Worm (Caenorhabditis elegans) whole organism, young adult: ENCODE measurements around the gene farl-11.

ENCODE experiments used
- B0019.2 ChIP-seq: fragments of 200-800 bp; sonication (Bioruptor generic); conservative IDR thresholded peaks from 2 replicates; pipeline ENCODE4 v1.3.6; 2022; ENCODE audit warnings: missing genetic modification reagents, missing genetic modification characterization, missing compliant biosample characterization
- B0035.1 ChIP-seq: sonication (generic microtip); optimal IDR thresholded peaks from 2 replicates; lab custom pipeline; 2016; ENCODE audit warnings: missing genetic modification characterization, mild to moderate bottlenecking, missing compliant biosample characterization, missing genotype, missing genetic modification reagents
- B0261.1 ChIP-seq: sonication (generic microtip); optimal IDR thresholded peaks from 2 replicates; lab custom pipeline; 2016; ENCODE audit warnings: mild to moderate bottlenecking, missing genetic modification characterization, moderate library complexity, missing compliant biosample characterization
- B0336.3 ChIP-seq: fragments of 200-800 bp; sonication (Bioruptor generic); IDR thresholded peaks from 2 replicates; pipeline ENCODE4 v1.3.6; 2022; ENCODE audit warnings: missing genetic modification characterization, missing compliant biosample characterization
- C06A6.2 ChIP-seq: fragments of 200-800 bp; sonication (Bioruptor generic); conservative IDR thresholded peaks from 2 replicates; pipeline ENCODE4 v1.3.6; 2022; ENCODE audit warnings: missing genetic modification characterization, missing compliant biosample characterization
- F10E7.11 ChIP-seq: sonication (generic microtip); optimal IDR thresholded peaks from 2 replicates; lab custom pipeline; 2017; ENCODE audit warnings: mild to moderate bottlenecking, missing genetic modification characterization, moderate library complexity, missing compliant biosample characterization
- F33H1.4 ChIP-seq: fragments of 200-800 bp; sonication (Bioruptor generic); IDR thresholded peaks from 2 replicates; pipeline ENCODE4 v1.3.6; 2022; ENCODE audit warnings: missing genetic modification reagents, missing genetic modification characterization, missing compliant biosample characterization
- F37B4.10 ChIP-seq: fragments of 200-800 bp; sonication (Bioruptor generic); IDR thresholded peaks from 2 replicates; pipeline ENCODE4 v1.3.6; 2022; ENCODE audit warnings: missing genetic modification characterization, missing compliant biosample characterization
- F52B5.7 ChIP-seq: sonication (generic microtip); optimal IDR thresholded peaks from 2 replicates; lab custom pipeline; 2016; ENCODE audit warnings: mild to moderate bottlenecking, missing genetic modification characterization, missing compliant biosample characterization
- Y53F4B.3 ChIP-seq: fragments of 200-800 bp; sonication (Bioruptor generic); IDR thresholded peaks from 2 replicates; pipeline ENCODE4 v1.3.6; 2022; ENCODE audit warnings: missing genetic modification reagents, missing genetic modification characterization, missing compliant biosample characterization
- Y53G8AR.9 ChIP-seq: fragments of 200-800 bp; sonication (Bioruptor generic); conservative IDR thresholded peaks from 2 replicates; pipeline ENCODE4 v1.3.6; 2022; ENCODE audit warnings: missing genetic modification reagents, missing genetic modification characterization, missing compliant biosample characterization
- ama-1 ChIP-seq, 3 experiments: fragments of 150-350 bp in 1 of 3; sonication (generic microtip) in 2 of 3; optimal IDR thresholded peaks; 2 replicates each; lab custom pipeline; 2014 to 2018; ENCODE audit warnings: missing biosample characterization in 2 of 3, missing genetic modification characterization in 2 of 3, missing genetic modification reagents in 2 of 3
- atf-7 ChIP-seq: sonication (generic microtip); optimal IDR thresholded peaks from 2 replicates; lab custom pipeline; 2017; ENCODE audit warnings: mild to moderate bottlenecking, missing genetic modification characterization, missing compliant biosample characterization
- attf-3 ChIP-seq: fragments of 200-800 bp; sonication (Bioruptor generic); conservative IDR thresholded peaks from 2 replicates; pipeline ENCODE4 v1.3.6; 2022; ENCODE audit warnings: missing genetic modification reagents, missing genetic modification characterization, missing compliant biosample characterization
- attf-6 ChIP-seq: fragments of 200-800 bp; sonication (Bioruptor generic); IDR thresholded peaks from 2 replicates; pipeline ENCODE4 v1.3.6; 2022; ENCODE audit warnings: missing genetic modification reagents, missing genetic modification characterization, missing compliant biosample characterization
- cebp-2 ChIP-seq: fragments of 200-800 bp; sonication (Bioruptor generic); IDR thresholded peaks from 2 replicates; pipeline ENCODE4 v1.3.6; 2022; ENCODE audit warnings: missing genetic modification characterization, missing compliant biosample characterization
- ceh-27 ChIP-seq: fragments of 200-800 bp; sonication (Bioruptor generic); optimal IDR thresholded peaks from 2 replicates; lab custom pipeline; 2018; ENCODE audit warnings: mild to moderate bottlenecking, missing genetic modification characterization, moderate library complexity, missing compliant biosample characterization
- efl-1 ChIP-seq: fragments of 150-350 bp; optimal IDR thresholded peaks from 2 replicates; lab custom pipeline; 2014; ENCODE audit warnings: missing biosample characterization, missing genetic modification reagents, missing genetic modification characterization
- egl-18 ChIP-seq: fragments of 200-800 bp; sonication (Bioruptor generic); IDR thresholded peaks from 2 replicates; pipeline ENCODE4 v1.3.6; 2022; ENCODE audit warnings: missing genetic modification reagents, missing genetic modification characterization, missing compliant biosample characterization
- egrh-3 ChIP-seq: fragments of 200-800 bp; sonication (Bioruptor generic); IDR thresholded peaks from 2 replicates; pipeline ENCODE4 v1.3.6; 2022; ENCODE audit warnings: missing genetic modification reagents, missing genetic modification characterization, missing compliant biosample characterization
- hmg-1.2 ChIP-seq: fragments of 200-800 bp; sonication (Bioruptor generic); IDR thresholded peaks from 2 replicates; pipeline ENCODE4 v1.3.6; 2022; ENCODE audit warnings: missing genetic modification reagents, missing genetic modification characterization, missing compliant biosample characterization
- hsf-1 ChIP-seq: fragments of 200-800 bp; sonication (Bioruptor generic); IDR thresholded peaks from 2 replicates; pipeline ENCODE4 v1.3.6; 2022; ENCODE audit warnings: missing genetic modification reagents, missing genetic modification characterization, missing compliant biosample characterization
- let-526 ChIP-seq: fragments of 200-800 bp; sonication (Bioruptor generic); IDR thresholded peaks from 2 replicates; pipeline ENCODE4 v1.3.6; 2022; ENCODE audit warnings: missing genetic modification reagents, missing genetic modification characterization, missing compliant biosample characterization
- lin-26 ChIP-seq: fragments of 200-800 bp; sonication (Bioruptor generic); IDR thresholded peaks from 2 replicates; pipeline ENCODE4 v1.3.6; 2022; ENCODE audit warnings: missing genetic modification reagents, missing genetic modification characterization, missing compliant biosample characterization
- lin-54 ChIP-seq: fragments of 200-800 bp; sonication (Bioruptor generic); optimal IDR thresholded peaks from 2 replicates; lab custom pipeline; 2018; ENCODE audit warnings: mild to moderate bottlenecking, missing genetic modification characterization, missing compliant biosample characterization
- madf-10 ChIP-seq: sonication (generic microtip); optimal IDR thresholded peaks from 2 replicates; lab custom pipeline; 2016; ENCODE audit warnings: mild to moderate bottlenecking, missing genetic modification characterization, missing compliant biosample characterization
- mcd-1 ChIP-seq: fragments of 200-800 bp; sonication (Bioruptor generic); IDR thresholded peaks from 2 replicates; pipeline ENCODE4 v1.3.6; 2022; ENCODE audit warnings: missing genetic modification reagents, missing genetic modification characterization, missing compliant biosample characterization
- nfya-1 ChIP-seq: sonication (generic microtip); optimal IDR thresholded peaks from 2 replicates; lab custom pipeline; 2017; ENCODE audit warnings: antibody characterized with exemption, missing compliant biosample characterization, missing genetic modification characterization, borderline replicate concordance; ENCODE audit not compliant: insufficient read depth
- nfya-2 ChIP-seq: fragments of 200-800 bp; sonication (Bioruptor generic); IDR thresholded peaks from 2 replicates; pipeline ENCODE4 v1.3.6; 2022; ENCODE audit warnings: missing genetic modification reagents, missing genetic modification characterization, missing compliant biosample characterization
- nfyb-1 ChIP-seq: fragments of 200-800 bp; sonication (Bioruptor generic); IDR thresholded peaks from 2 replicates; pipeline ENCODE4 v1.3.6; 2022; ENCODE audit warnings: missing genetic modification reagents, missing genetic modification characterization, missing compliant biosample characterization
- nhr-120 ChIP-seq: fragments of 200-800 bp; sonication (Bioruptor generic); IDR thresholded peaks from 2 replicates; pipeline ENCODE4 v1.3.6; 2022; ENCODE audit warnings: missing genetic modification characterization, missing compliant biosample characterization
- nhr-179 ChIP-seq: sonication (generic microtip); optimal IDR thresholded peaks from 2 replicates; lab custom pipeline; 2016; ENCODE audit warnings: mild to moderate bottlenecking, missing genetic modification characterization, missing compliant biosample characterization
- nhr-80 ChIP-seq: sonication (generic microtip); optimal IDR thresholded peaks from 2 replicates; lab custom pipeline; 2016; ENCODE audit warnings: missing genetic modification characterization, missing compliant biosample characterization
- repo-1 ChIP-seq: sonication (generic microtip); optimal IDR thresholded peaks from 2 replicates; lab custom pipeline; 2017; ENCODE audit warnings: mild to moderate bottlenecking, missing genetic modification characterization, missing compliant biosample characterization
- snpc-4 ChIP-seq, 5 experiments: fragments of 150-350 bp in 1 of 5; sonication (generic microtip) in 4 of 5; optimal IDR thresholded peaks; 2 replicates each; lab custom pipeline; 2014 to 2018; ENCODE audit warnings: missing genetic modification characterization in 5 of 5, missing biosample characterization in 3 of 5, antibody characterized with exemption in 2 of 5, mild to moderate bottlenecking in 2 of 5, missing compliant biosample characterization in 2 of 5, missing genotype in 2 of 5, moderate library complexity in 2 of 5, missing genetic modification reagents in 1 of 5
- sptf-2 ChIP-seq: fragments of 200-800 bp; sonication (Bioruptor generic); optimal IDR thresholded peaks from 2 replicates; lab custom pipeline; 2018; ENCODE audit warnings: mild to moderate bottlenecking, missing genetic modification characterization, missing compliant biosample characterization
- unc-130 ChIP-seq: sonication (generic microtip); optimal IDR thresholded peaks from 2 replicates; lab custom pipeline; 2016; ENCODE audit warnings: missing genetic modification reagents, missing genetic modification characterization, missing compliant biosample characterization
- zfh-2 ChIP-seq: fragments of 200-800 bp; sonication (Bioruptor generic); conservative IDR thresholded peaks from 2 replicates; pipeline ENCODE4 v1.3.6; 2022; ENCODE audit warnings: missing genetic modification reagents, missing genetic modification characterization, missing compliant biosample characterization
- zim-3 ChIP-seq: sonication (generic microtip); optimal IDR thresholded peaks from 2 replicates; lab custom pipeline; 2017; ENCODE audit warnings: mild to moderate bottlenecking, missing genetic modification characterization, moderate library complexity, missing compliant biosample characterization
- ztf-18 ChIP-seq: sonication (generic microtip); optimal IDR thresholded peaks from 2 replicates; lab custom pipeline; 2016; ENCODE audit warnings: missing genotype, mild to moderate bottlenecking, missing genetic modification characterization, missing compliant biosample characterization
- ztf-25 ChIP-seq: fragments of 200-800 bp; sonication (Bioruptor generic); IDR thresholded peaks from 2 replicates; pipeline ENCODE4 v1.3.6; 2022; ENCODE audit warnings: missing genetic modification reagents, missing genetic modification characterization, missing compliant biosample characterization
- ztf-28 ChIP-seq: fragments of 200-800 bp; sonication (Bioruptor generic); IDR thresholded peaks from 2 replicates; pipeline ENCODE4 v1.3.6; 2022; ENCODE audit warnings: missing genetic modification reagents, missing genetic modification characterization, missing compliant biosample characterization
- ztf-3 ChIP-seq: fragments of 200-800 bp; sonication (Bioruptor generic); optimal IDR thresholded peaks from 2 replicates; lab custom pipeline; 2018; ENCODE audit warnings: mild to moderate bottlenecking, missing genetic modification characterization, missing compliant biosample characterization

Gene farl-11

ce11 chrII:7104794-7105613 is at the start of gene farl-11, which contains the start of gene rpl-33 (continued):
- TF ChIP-seq mcd-1 (GFP tag; lab: Robert Waterston, UW) (peak; percentile 50), let-526 (GFP tag; lab: Robert Waterston, UW) (no peak), attf-3 (peak; percentile 99), F37B4.10 (GFP tag; lab: Robert Waterston, UW) (no peak), ztf-25 (GFP tag; lab: Robert Waterston, UW) (no peak), Y53G8AR.9 (GFP tag; lab: Robert Waterston, UW) (no peak), attf-6 (GFP tag; lab: Robert Waterston, UW) (no peak), hmg-1.2 (GFP tag; lab: Robert Waterston, UW) (no peak; the same call in 1 of the 2 replicates), nhr-80 (peak; percentile 48), zim-3 (tag; lab: Kevin White, UChicago) (no peak), lin-26 (GFP tag; lab: Robert Waterston, UW) (no peak), B0019.2 (GFP tag; lab: Robert Waterston, UW) (no peak), cebp-2 (GFP tag; lab: Robert Waterston, UW) (no peak), ztf-3 (GFP tag; lab: Kevin White, UChicago) (no peak), nfya-1 (tag; lab: Kevin White, UChicago) (no peak), ama-1 (optimal IDR thresholded peaks at IDR 0.05; lab: Kevin White, UChicago) (no peak), ama-1 (GFP tag; optimal IDR thresholded peaks at IDR 0.05; lab: Kevin White, UChicago) (no peak), repo-1 (tag; lab: Kevin White, UChicago) (no peak)

DNA sequence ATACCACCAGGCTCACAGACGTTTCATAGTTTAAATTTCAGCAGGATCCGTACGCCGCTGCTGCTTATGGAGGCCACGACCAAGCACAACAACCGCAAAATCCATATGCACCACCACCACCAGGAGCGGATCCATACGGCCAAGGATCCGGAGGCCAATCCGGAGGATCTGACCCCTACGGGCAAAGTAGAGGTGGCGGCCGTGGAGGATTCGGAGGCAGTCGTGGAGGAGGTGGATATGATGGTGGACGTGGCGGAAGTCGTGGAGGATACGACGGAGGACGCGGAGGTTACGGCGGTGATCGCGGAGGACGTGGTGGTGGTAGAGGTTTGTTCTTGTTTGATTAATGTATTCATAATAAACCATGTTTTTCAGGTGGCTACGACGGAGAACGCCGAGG is 48.3 kb upstream of the farl-11 start:
- peak; percentile 51; the same call in 1 of the 2 replicates for TF ChIP-seq egrh-3 (GFP tag; lab: Robert Waterston, UW)
- TF ChIP-seq hsf-1: 0 out of 2 replicates have a peak, but pooled peaks have one; percentile 8
- peak; percentile 83 for TF ChIP-seq zfh-2 (GFP tag; lab: Robert Waterston, UW)

ce11 chrII:7151969-7152631 is 47.3 kb upstream of the farl-11 start, which contains the start of gene fust-1:
fust-1 (plus strand) TSS chrII:7152581.
- TF ChIP-seq F33H1.4 (peak; percentile 82), B0336.3 (GFP tag; lab: Robert Waterston, UW) (peak; percentile 96), unc-130 (peak; percentile 68), nfyb-1 (GFP tag; lab: Robert Waterston, UW) (peak; percentile 96), lin-54 (GFP tag; lab: Kevin White, UChicago) (peak; percentile 96), efl-1 (GFP tag; lab: Kevin White, UChicago) (peak; percentile 64), sptf-2 (no peak), B0035.1 (tag; lab: Kevin White, UChicago) (peak; percentile 42), B0261.1 (tag; lab: Kevin White, UChicago) (peak; percentile 27), F10E7.11 (tag; lab: Kevin White, UChicago) (no peak), hmg-1.2 (GFP tag; lab: Robert Waterston, UW) (peak; percentile 97), ceh-27 (GFP tag; lab: Kevin White, UChicago) (peak; percentile 90), Y53F4B.3 (GFP tag; lab: Robert Waterston, UW) (no peak), F52B5.7 (tag; lab: Kevin White, UChicago) (peak; percentile 17), nhr-120 (GFP tag; lab: Robert Waterston, UW) (no peak), snpc-4 (GFP tag; optimal IDR thresholded peaks at IDR 0.05; lab: Kevin White, UChicago) (peak; percentile 58), snpc-4 (tag; optimal IDR thresholded peaks at IDR 0.05; lab: Kevin White, UChicago) (peak; percentile 48 to 89 (median 86)), attf-3 (peak; percentile 86), atf-7 (tag; lab: Kevin White, UChicago) (peak; percentile 84), egl-18 (GFP tag; lab: Robert Waterston, UW) (peak; percentile 81), nfya-2 (no peak), ztf-28 (no peak), ztf-18 (tag; lab: Kevin White, UChicago) (peak; percentile 100), nhr-179 (tag; lab: Kevin White, UChicago) (no peak), madf-10 (tag; lab: Kevin White, UChicago) (peak; percentile 54), C06A6.2 (GFP tag; lab: Robert Waterston, UW) (peak; percentile 88)
